Worm (Caenorhabditis elegans) whole organism, midembryonic: ENCODE data around the gene Y50D4A.1.

ENCODE experiments used
- T22C8.4 ChIP-seq: fragments of 200-800 bp; sonication (Bioruptor generic); IDR thresholded peaks from 2 replicates; pipeline ENCODE4 v1.3.6; 2022; ENCODE audit warnings: missing genetic modification characterization, missing compliant biosample characterization
- cog-1 ChIP-seq: sonication (generic microtip); optimal IDR thresholded peaks from 2 replicates; lab custom pipeline; 2016; ENCODE audit warnings: missing genetic modification characterization, missing compliant biosample characterization
- klf-2 ChIP-seq: fragments of 200-800 bp; sonication (Bioruptor generic); conservative IDR thresholded peaks from 2 replicates; pipeline ENCODE4 v1.3.6; 2022; ENCODE audit warnings: missing genetic modification reagents, missing genetic modification characterization, missing compliant biosample characterization
- med-1 ChIP-seq: sonication (generic microtip); optimal IDR thresholded peaks from 2 replicates; lab custom pipeline; 2017; ENCODE audit warnings: missing genetic modification characterization, mild to moderate bottlenecking, missing compliant biosample characterization, antibody characterized with exemption, missing genetic modification reagents; ENCODE audit not compliant: insufficient read depth
- ref-1 ChIP-seq: fragments of 200-800 bp; sonication (Bioruptor generic); conservative IDR thresholded peaks from 2 replicates; pipeline ENCODE4 v1.3.6; 2022; ENCODE audit warnings: missing genetic modification reagents, missing genetic modification characterization, missing compliant biosample characterization

ce11 chrV:1227756-1228665, 20.3 kb downstream of the Y50D4A.1 start:
- no peak for TF ChIP-seq klf-2 (GFP tag; lab: Robert Waterston, UW)
- no peak for TF ChIP-seq cog-1 (tag; lab: Kevin White, UChicago)
- TF ChIP-seq med-1 (GFP tag; lab: Kevin White, UChicago): no peak
- TF ChIP-seq ref-1 (GFP tag; lab: Robert Waterston, UW): no peak
- no peak for TF ChIP-seq T22C8.4
